Fruit fly (Drosophila melanogaster) whole organism, embryonic: ENCODE data around the gene HipHop.

Experiments
- Adf1 ChIP-seq: fragments of 200-800 bp; sonication (Bioruptor generic); IDR thresholded peaks from 2 replicates; pipeline ENCODE4 v1.3.6; 2022; ENCODE audit warnings: missing biosample characterization, missing genetic modification characterization
- CG10321 ChIP-seq: fragments of 200-800 bp; sonication (Bioruptor generic); IDR thresholded peaks from 2 replicates; pipeline ENCODE4 v1.3.6; 2022; ENCODE audit warnings: missing biosample characterization, missing genetic modification characterization
- CG11696 ChIP-seq: fragments of 200-800 bp; sonication (Bioruptor generic); IDR thresholded peaks from 2 replicates; pipeline ENCODE4 v1.3.6; 2022; ENCODE audit warnings: missing biosample characterization, missing genetic modification characterization
- CG12744 ChIP-seq: fragments of 200-800 bp; sonication (Bioruptor generic); optimal IDR thresholded peaks from 2 replicates; lab custom pipeline; 2016; ENCODE audit warnings: missing biosample characterization, missing genetic modification characterization
- CG12769 ChIP-seq: fragments of 200-800 bp; sonication (Bioruptor generic); optimal IDR thresholded peaks from 2 replicates; lab custom pipeline; 2019; ENCODE audit warnings: missing biosample characterization, mild to moderate bottlenecking, missing genetic modification characterization, moderate library complexity
- CG14667 ChIP-seq: fragments of 200-800 bp; sonication (Bioruptor generic); IDR thresholded peaks from 2 replicates; pipeline ENCODE4 v1.3.6; 2022; ENCODE audit warnings: missing biosample characterization, missing genetic modification characterization
- CG15011 ChIP-seq: fragments of 200-800 bp; sonication (Bioruptor generic); optimal IDR thresholded peaks from 3 replicates; lab custom pipeline; 2018; ENCODE audit warnings: missing biosample characterization, mild to moderate bottlenecking, missing genetic modification characterization
- CG15696 ChIP-seq: fragments of 200-800 bp; sonication (Bioruptor generic); optimal IDR thresholded peaks from 2 replicates; lab custom pipeline; 2019; ENCODE audit warnings: missing biosample characterization, mild to moderate bottlenecking, missing genetic modification characterization, moderate library complexity
- CG1647 ChIP-seq: fragments of 200-800 bp; sonication (Bioruptor generic); optimal IDR thresholded peaks from 3 replicates; lab custom pipeline; 2016; ENCODE audit warnings: missing biosample characterization, missing genetic modification characterization
- CG17361 ChIP-seq: fragments of 200-800 bp; sonication (Bioruptor generic); IDR thresholded peaks from 3 replicates; pipeline ENCODE4 v1.3.6; 2022; ENCODE audit warnings: missing biosample characterization, missing genetic modification characterization
- CG1792 ChIP-seq: fragments of 200-800 bp; sonication (Bioruptor generic); optimal IDR thresholded peaks from 2 replicates; lab custom pipeline; 2016; ENCODE audit warnings: missing biosample characterization, missing genetic modification characterization
- CG2712 ChIP-seq: fragments of 200-800 bp; optimal IDR thresholded peaks from 3 replicates; lab custom pipeline; 2019; ENCODE audit warnings: missing biosample characterization, mild to moderate bottlenecking, missing genetic modification characterization, moderate library complexity
- CG32772 ChIP-seq: fragments of 200-800 bp; sonication (Bioruptor generic); IDR thresholded peaks from 2 replicates; pipeline ENCODE4 v1.3.6; 2022; ENCODE audit warnings: missing biosample characterization, missing genetic modification characterization
- CG4617 ChIP-seq: fragments of 200-800 bp; sonication (Bioruptor generic); optimal IDR thresholded peaks from 3 replicates; lab custom pipeline; 2016; ENCODE audit warnings: missing biosample characterization, missing genetic modification characterization, borderline replicate concordance
- CG6654 ChIP-seq: fragments of 200-800 bp; sonication (Bioruptor generic); optimal IDR thresholded peaks from 2 replicates; lab custom pipeline; 2017; ENCODE audit warnings: missing biosample characterization, mild to moderate bottlenecking, missing genetic modification characterization
- CG8924 ChIP-seq: fragments of 200-800 bp; optimal IDR thresholded peaks from 3 replicates; lab custom pipeline; 2019; ENCODE audit warnings: missing biosample characterization, mild to moderate bottlenecking, missing genetic modification characterization, moderate library complexity
- CG9609 ChIP-seq: fragments of 200-800 bp; sonication (Bioruptor generic); optimal IDR thresholded peaks from 3 replicates; lab custom pipeline; 2016; ENCODE audit warnings: missing biosample characterization, missing genetic modification characterization
- CrebB ChIP-seq: fragments of 200-800 bp; sonication (Bioruptor generic); optimal IDR thresholded peaks from 3 replicates; lab custom pipeline; 2018; ENCODE audit warnings: missing biosample characterization, mild to moderate bottlenecking, missing genetic modification characterization
- Dbx ChIP-seq: fragments of 200-800 bp; sonication (Bioruptor generic); IDR thresholded peaks from 3 replicates; pipeline ENCODE4 v1.3.6; 2022; ENCODE audit warnings: missing biosample characterization, missing genetic modification characterization
- Deaf1 ChIP-seq: fragments of 200-800 bp; optimal IDR thresholded peaks from 3 replicates; lab custom pipeline; 2019; ENCODE audit warnings: missing biosample characterization, mild to moderate bottlenecking, missing genetic modification characterization, moderate library complexity
- Drgx ChIP-seq: fragments of 200-800 bp; sonication (Bioruptor generic); IDR thresholded peaks from 2 replicates; pipeline ENCODE4 v1.3.6; 2022; ENCODE audit warnings: missing biosample characterization, missing genetic modification characterization
- H15 ChIP-seq: fragments of 200-800 bp; sonication (Bioruptor generic); IDR thresholded peaks from 3 replicates; pipeline ENCODE4 v1.3.6; 2022; ENCODE audit warnings: missing biosample characterization, missing genetic modification characterization
- HLH54F ChIP-seq: fragments of 200-800 bp; sonication (Bioruptor generic); optimal IDR thresholded peaks from 3 replicates; lab custom pipeline; 2016; ENCODE audit warnings: missing biosample characterization, missing genetic modification characterization
- HLHmδ ChIP-seq: fragments of 200-800 bp; sonication (Bioruptor generic); optimal IDR thresholded peaks from 2 replicates; lab custom pipeline; 2018; ENCODE audit warnings: missing biosample characterization, mild to moderate bottlenecking, missing genetic modification characterization, moderate library complexity
- Hsf ChIP-seq: fragments of 200-800 bp; sonication (Bioruptor generic); optimal IDR thresholded peaks from 3 replicates; lab custom pipeline; 2016; ENCODE audit warnings: missing biosample characterization, missing genetic modification characterization
- Nf-YB ChIP-seq: fragments of 200-800 bp; sonication (Bioruptor generic); optimal IDR thresholded peaks from 3 replicates; lab custom pipeline; 2019; ENCODE audit warnings: missing biosample characterization, mild to moderate bottlenecking, missing genetic modification characterization, moderate library complexity
- Oaz ChIP-seq: fragments of 200-800 bp; sonication (Bioruptor generic); IDR thresholded peaks from 2 replicates; pipeline ENCODE4 v1.3.6; 2022; ENCODE audit warnings: missing biosample characterization, missing genetic modification characterization
- Oli ChIP-seq: fragments of 200-800 bp; sonication (Bioruptor generic); optimal IDR thresholded peaks from 2 replicates; lab custom pipeline; 2018; ENCODE audit warnings: missing biosample characterization, mild to moderate bottlenecking, missing genetic modification characterization, moderate library complexity
- Rfx ChIP-seq: fragments of 200-800 bp; sonication (Bioruptor generic); IDR thresholded peaks from 2 replicates; pipeline ENCODE4 v1.3.6; 2022; ENCODE audit warnings: missing biosample characterization, missing genetic modification characterization
- Xrp1 ChIP-seq: fragments of 200-800 bp; sonication (Bioruptor generic); IDR thresholded peaks from 2 replicates; pipeline ENCODE4 v1.3.6; 2022; ENCODE audit warnings: missing biosample characterization, missing genetic modification characterization
- ap ChIP-seq: fragments of 200-800 bp; sonication (Bioruptor generic); IDR thresholded peaks from 2 replicates; pipeline ENCODE4 v1.3.6; 2022; ENCODE audit warnings: missing biosample characterization, missing genetic modification characterization
- bigmax ChIP-seq: fragments of 200-800 bp; sonication (Bioruptor generic); optimal IDR thresholded peaks from 2 replicates; lab custom pipeline; 2018; ENCODE audit warnings: missing biosample characterization, mild to moderate bottlenecking, missing genetic modification characterization
- bowl ChIP-seq: fragments of 200-800 bp; sonication (Bioruptor generic); IDR thresholded peaks from 2 replicates; pipeline ENCODE4 v1.3.6; 2022; ENCODE audit warnings: missing biosample characterization, missing genetic modification characterization
- bsh ChIP-seq, 2 experiments: fragments of 200-800 bp; sonication (Bioruptor generic); optimal IDR thresholded peaks; 2 replicates each; lab custom pipeline; 2017 to 2018; ENCODE audit warnings: mild to moderate bottlenecking in 2 of 2, missing biosample characterization in 2 of 2, missing genetic modification characterization in 2 of 2, moderate library complexity in 1 of 2
- chif ChIP-seq, 2 experiments: fragments of 200-800 bp; sonication (Bioruptor generic); optimal IDR thresholded peaks; 3 replicates each; lab custom pipeline; 2016; ENCODE audit warnings: missing biosample characterization in 2 of 2, missing genetic modification characterization in 2 of 2
- crol ChIP-seq: fragments of 200-800 bp; sonication (Bioruptor generic); IDR thresholded peaks from 2 replicates; pipeline ENCODE4 v1.3.6; 2022; ENCODE audit warnings: missing biosample characterization, missing genetic modification characterization
- dm ChIP-seq: fragments of 200-800 bp; sonication (Bioruptor generic); optimal IDR thresholded peaks from 3 replicates; lab custom pipeline; 2016; ENCODE audit warnings: missing biosample characterization, missing genetic modification characterization
- grn ChIP-seq: fragments of 200-800 bp; sonication (Bioruptor generic); optimal IDR thresholded peaks from 3 replicates; lab custom pipeline; 2017; ENCODE audit warnings: missing biosample characterization, missing genetic modification characterization
- hb ChIP-seq: fragments of 200-800 bp; sonication (Bioruptor generic); IDR thresholded peaks from 3 replicates; pipeline ENCODE4 v1.3.6; 2022; ENCODE audit warnings: missing biosample characterization, missing genetic modification characterization; ENCODE audit not compliant: partially characterized antibody
- lbe ChIP-seq: fragments of 200-800 bp; sonication (Bioruptor generic); optimal IDR thresholded peaks from 2 replicates; lab custom pipeline; 2016; ENCODE audit warnings: missing biosample characterization, mild to moderate bottlenecking, missing genetic modification characterization
- nmo ChIP-seq: fragments of 200-800 bp; sonication (Bioruptor generic); optimal IDR thresholded peaks from 2 replicates; lab custom pipeline; 2018; ENCODE audit warnings: missing biosample characterization, mild to moderate bottlenecking, missing genetic modification characterization, moderate library complexity
- nom ChIP-seq: fragments of 200-800 bp; sonication (Bioruptor generic); optimal IDR thresholded peaks from 2 replicates; lab custom pipeline; 2017; ENCODE audit warnings: missing biosample characterization, missing genetic modification characterization, mild to moderate bottlenecking, moderate library complexity, missing genetic modification reagents
- pan ChIP-seq, 4 experiments: fragments of >200 bp in 3 of 4; fragments of 200-800 bp in 1 of 4; sonication (Bioruptor generic) in 1 of 4; optimal IDR thresholded peaks in 3 of 4; IDR thresholded peaks in 1 of 4; 2 replicates each; pipeline versions ENCODE4 v1.3.6 to Lab custom; 2017 to 2022; ENCODE audit warnings: missing biosample characterization in 2 of 4, missing genetic modification characterization in 2 of 4, mixed read lengths in 1 of 4
- pho ChIP-seq: fragments of 200-800 bp; sonication (Bioruptor generic); optimal IDR thresholded peaks from 2 replicates; lab custom pipeline; 2016; ENCODE audit warnings: missing biosample characterization, missing genetic modification characterization
- sens ChIP-seq: fragments of 200-800 bp; sonication (Bioruptor generic); peaks from one replicate; lab custom pipeline; 2016; ENCODE audit warnings: missing biosample characterization, missing genetic modification characterization
- sqz ChIP-seq: fragments of 200-800 bp; sonication (Bioruptor generic); optimal IDR thresholded peaks from 3 replicates; lab custom pipeline; 2018; ENCODE audit warnings: missing biosample characterization, mild to moderate bottlenecking, missing genetic modification characterization
- sug ChIP-seq: fragments of 200-800 bp; optimal IDR thresholded peaks from 2 replicates; lab custom pipeline; 2019; ENCODE audit warnings: missing biosample characterization, mild to moderate bottlenecking, missing genetic modification characterization, moderate library complexity
- zen ChIP-seq: fragments of 200-800 bp; sonication (Bioruptor generic); optimal IDR thresholded peaks from 3 replicates; lab custom pipeline; 2018; ENCODE audit warnings: missing biosample characterization, mild to moderate bottlenecking, missing genetic modification characterization, moderate library complexity
- zen2 ChIP-seq: fragments of 200-800 bp; sonication (Bioruptor generic); IDR thresholded peaks from 3 replicates; pipeline ENCODE4 v1.3.6; 2022; ENCODE audit warnings: missing biosample characterization, missing genetic modification characterization; ENCODE audit not compliant: partially characterized antibody

HipHop gene

dm6 chr3L:18790630-18791167, 30.3 kb upstream of the HipHop start:
- TF ChIP-seq CG11696 (GFP tag; lab: Robert Waterston, UW) = 0 out of 2 replicates have a peak, but pooled peaks have one; percentile 7
- TF ChIP-seq grn = no peak
- no peak for TF ChIP-seq zen (tag; lab: Kevin White, UChicago)
- TF ChIP-seq Adf1 (GFP tag; lab: Robert Waterston, UW) = no peak
- no peak for TF ChIP-seq hb (GFP tag; lab: Robert Waterston, UW)
- TF ChIP-seq Drgx (GFP tag; lab: Robert Waterston, UW) = peak; percentile 89
- TF ChIP-seq CG10321 = 0 out of 2 replicates have a peak, but pooled peaks have one; percentile 21
- peak; percentile 89 for TF ChIP-seq nom
- TF ChIP-seq CG12744 = no peak
- no peak for TF ChIP-seq sqz (GFP tag; lab: Kevin White, UChicago)
- no peak for TF ChIP-seq CG1647 (GFP tag; lab: Kevin White, UChicago)
- TF ChIP-seq bigmax = no peak
- no peak for TF ChIP-seq CG6654
- TF ChIP-seq bowl (GFP tag; lab: Robert Waterston, UW) = no peak
- TF ChIP-seq pho (GFP tag; lab: Kevin White, UChicago) = no peak
- TF ChIP-seq lbe (GFP tag; lab: Kevin White, UChicago) = peak; percentile 26
- TF ChIP-seq sug (tag; lab: Kevin White, UChicago) = no peak
- no peak for TF ChIP-seq CG8924
- TF ChIP-seq bsh (GFP tag; optimal IDR thresholded peaks at IDR 0.05; lab: Kevin White, UChicago) = peak in 1 of 2 experiments; percentile 83
- TF ChIP-seq HLHmδ = no peak
- no peak for TF ChIP-seq Hsf (GFP tag; lab: Kevin White, UChicago)
- no peak for TF ChIP-seq CG14667 (GFP tag; lab: Robert Waterston, UW)

dm6 chr3L:18791232-18792008, 29.6 kb upstream of the HipHop start:
- no peak for TF ChIP-seq CG1792 (GFP tag; lab: Kevin White, UChicago)
- no peak for TF ChIP-seq CG4617 (GFP tag; lab: Kevin White, UChicago)
- peak; percentile 54; the same call in 1 of the 3 replicates for TF ChIP-seq Dbx (GFP tag; lab: Robert Waterston, UW)
- no peak for TF ChIP-seq pan (optimal IDR thresholded peaks at IDR 0.05; lab: Kevin White, UChicago)
- TF ChIP-seq pan (GFP tag; optimal IDR thresholded peaks at IDR 0.05 in 1 of 2, IDR thresholded peaks at IDR 0.05 in 1 of 2) = peak in 1 of 2 experiments; percentile 41
- peak; percentile 68 for TF ChIP-seq CG32772 (GFP tag; lab: Robert Waterston, UW)
- TF ChIP-seq chif (GFP tag; optimal IDR thresholded peaks at IDR 0.05; lab: Kevin White, UChicago) = no peak
- peak; percentile 56 for TF ChIP-seq Rfx
- TF ChIP-seq Nf-YB (GFP tag; lab: Kevin White, UChicago) = peak; percentile 13
- TF ChIP-seq Deaf1 (tag; lab: Kevin White, UChicago) = peak; percentile 38
- peak; percentile 12 for TF ChIP-seq HLH54F
- TF ChIP-seq Xrp1 (GFP tag; lab: Robert Waterston, UW) = no peak
- 0 out of 2 replicates have a peak, but pooled peaks have one; percentile 30 for TF ChIP-seq Oaz (GFP tag; lab: Robert Waterston, UW)
- TF ChIP-seq CG2712 = peak; percentile 4
- TF ChIP-seq CrebB (tag; lab: Kevin White, UChicago) = no peak
- TF ChIP-seq CG15696 (tag; lab: Kevin White, UChicago) = no peak
- no peak for TF ChIP-seq ap
- TF ChIP-seq CG12769 (tag; lab: Kevin White, UChicago) = peak; percentile 51
- TF ChIP-seq zen2 (GFP tag; lab: Robert Waterston, UW) = no peak
- no peak for TF ChIP-seq CG15011 (GFP tag; lab: Kevin White, UChicago)
- no peak for TF ChIP-seq dm (GFP tag; lab: Kevin White, UChicago)
- peak; percentile 31; the same call in 1 of the 2 replicates for TF ChIP-seq crol (GFP tag; lab: Robert Waterston, UW)
- TF ChIP-seq CG17361 (GFP tag; lab: Robert Waterston, UW) = peak; percentile 54; the same call in 1 of the 3 replicates
- TF ChIP-seq sens (GFP tag; lab: Kevin White, UChicago) = peak; percentile 80
- TF ChIP-seq CG9609 = peak; percentile 43
- TF ChIP-seq H15 (GFP tag; lab: Robert Waterston, UW) = no peak
- TF ChIP-seq Oli (tag; lab: Kevin White, UChicago) = peak; percentile 55
- peak; percentile 37 for TF ChIP-seq nmo (GFP tag; lab: Kevin White, UChicago)
